Fruit fly (Drosophila melanogaster) whole organism, embryonic: ENCODE results near the gene VhaSFD.

ENCODE experiments used
- Abd-B ChIP-seq: fragments of 200-800 bp; sonication (Bioruptor generic); optimal IDR thresholded peaks from 2 replicates; lab custom pipeline; 2018; ENCODE audit warnings: missing biosample characterization, mild to moderate bottlenecking, missing genetic modification characterization, moderate library complexity
- Aef1 ChIP-seq: fragments of 200-800 bp; sonication (Bioruptor generic); IDR thresholded peaks from 3 replicates; pipeline ENCODE4 v1.3.6; 2022; ENCODE audit warnings: missing biosample characterization, missing genetic modification characterization
- Awh ChIP-seq: fragments of 200-800 bp; sonication (Bioruptor generic); IDR thresholded peaks from 2 replicates; pipeline ENCODE4, ENCODE4 v1.3.6; 2022; ENCODE audit warnings: missing biosample characterization, missing genetic modification characterization
- B-H1 ChIP-seq: fragments of 200-800 bp; sonication (Bioruptor generic); IDR thresholded peaks from 3 replicates; pipeline ENCODE4 v1.3.6; 2022; ENCODE audit warnings: missing biosample characterization, missing genetic modification characterization
- CG11695 ChIP-seq: fragments of 200-800 bp; sonication (Bioruptor generic); IDR thresholded peaks from 3 replicates; pipeline ENCODE4 v1.3.6; 2022; ENCODE audit warnings: missing biosample characterization, missing genetic modification characterization
- CG15073 ChIP-seq: fragments of 200-800 bp; sonication (Bioruptor generic); optimal IDR thresholded peaks from 2 replicates; lab custom pipeline; 2016; ENCODE audit warnings: missing biosample characterization, missing genetic modification characterization
- CG1792 ChIP-seq: fragments of 200-800 bp; sonication (Bioruptor generic); optimal IDR thresholded peaks from 2 replicates; lab custom pipeline; 2016; ENCODE audit warnings: missing biosample characterization, missing genetic modification characterization
- CG18476 ChIP-seq: fragments of 200-800 bp; sonication (Bioruptor generic); optimal IDR thresholded peaks from 2 replicates; lab custom pipeline; 2016; ENCODE audit warnings: missing biosample characterization, mild to moderate bottlenecking, missing genetic modification characterization
- CG2202 ChIP-seq: fragments of 200-800 bp; sonication (Bioruptor generic); optimal IDR thresholded peaks from 2 replicates; lab custom pipeline; 2018; ENCODE audit warnings: missing biosample characterization, mild to moderate bottlenecking, missing genetic modification characterization
- CG2712 ChIP-seq: fragments of 200-800 bp; optimal IDR thresholded peaks from 3 replicates; lab custom pipeline; 2019; ENCODE audit warnings: missing biosample characterization, mild to moderate bottlenecking, missing genetic modification characterization, moderate library complexity
- CG31388 ChIP-seq: fragments of 200-800 bp; sonication (Bioruptor generic); optimal IDR thresholded peaks from 2 replicates; lab custom pipeline; 2016; ENCODE audit warnings: missing biosample characterization, missing genetic modification characterization
- CG34376 ChIP-seq: fragments of 200-800 bp; sonication (Bioruptor generic); optimal IDR thresholded peaks from 2 replicates; lab custom pipeline; 2018; ENCODE audit warnings: missing biosample characterization, mild to moderate bottlenecking, missing genetic modification characterization
- CG3847 ChIP-seq: fragments of 200-800 bp; sonication (Bioruptor generic); IDR thresholded peaks from 2 replicates; pipeline ENCODE4 v1.3.6; 2022; ENCODE audit warnings: missing biosample characterization, missing genetic modification characterization
- CG42726 ChIP-seq: fragments of 200-800 bp; sonication (Bioruptor generic); IDR thresholded peaks from 2 replicates; pipeline ENCODE4 v1.3.6; 2022; ENCODE audit warnings: missing biosample characterization, missing genetic modification characterization; ENCODE audit not compliant: partially characterized antibody
- CG4707 ChIP-seq: fragments of 200-800 bp; sonication (Bioruptor generic); optimal IDR thresholded peaks from 2 replicates; lab custom pipeline; 2018; ENCODE audit warnings: missing biosample characterization, mild to moderate bottlenecking, missing genetic modification characterization, moderate library complexity
- CG6683 ChIP-seq: fragments of 200-800 bp; sonication (Bioruptor generic); optimal IDR thresholded peaks from 2 replicates; lab custom pipeline; 2017; ENCODE audit warnings: missing biosample characterization, mild to moderate bottlenecking, missing genetic modification characterization, missing genetic modification reagents
- CG7963 ChIP-seq: fragments of 200-800 bp; sonication (Bioruptor generic); IDR thresholded peaks from 3 replicates; pipeline ENCODE4 v1.3.6; 2022; ENCODE audit warnings: missing biosample characterization, missing genetic modification characterization; ENCODE audit not compliant: partially characterized antibody
- CTCF ChIP-seq: fragments of 200-800 bp; sonication (Bioruptor generic); optimal IDR thresholded peaks from 2 replicates; lab custom pipeline; 2017; ENCODE audit warnings: missing biosample characterization, mild to moderate bottlenecking, missing genetic modification characterization, moderate library complexity
- CoRest ChIP-seq: fragments of 200-800 bp; sonication (Bioruptor generic); optimal IDR thresholded peaks from 3 replicates; lab custom pipeline; 2018; ENCODE audit warnings: missing biosample characterization, mild to moderate bottlenecking, missing genetic modification characterization, moderate library complexity
- D ChIP-seq, 2 experiments: fragments of 200-800 bp in 1 of 2; fragments of >200 bp in 1 of 2; sonication (Bioruptor generic) in 1 of 2; optimal IDR thresholded peaks; 2 replicates in 1 of 2; 3 replicates in 1 of 2; lab custom pipeline; 2017; ENCODE audit warnings: mild to moderate bottlenecking in 1 of 2, missing biosample characterization in 1 of 2, missing genetic modification characterization in 1 of 2, missing genetic modification reagents in 1 of 2
- Doc2 ChIP-seq: fragments of 200-800 bp; sonication (Bioruptor generic); IDR thresholded peaks from 2 replicates; pipeline ENCODE4 v1.3.6; 2022; ENCODE audit warnings: missing biosample characterization, missing genetic modification characterization
- Drgx ChIP-seq: fragments of 200-800 bp; sonication (Bioruptor generic); IDR thresholded peaks from 2 replicates; pipeline ENCODE4 v1.3.6; 2022; ENCODE audit warnings: missing biosample characterization, missing genetic modification characterization
- Fer1 ChIP-seq: fragments of 200-800 bp; sonication (Bioruptor generic); optimal IDR thresholded peaks from 2 replicates; lab custom pipeline; 2017; ENCODE audit warnings: missing biosample characterization, mild to moderate bottlenecking, missing genetic modification characterization
- H2.0 ChIP-seq: fragments of 200-800 bp; sonication (Bioruptor generic); IDR thresholded peaks from 2 replicates; pipeline ENCODE4 v1.3.6; 2022; ENCODE audit warnings: missing biosample characterization, missing genetic modification characterization
- HmgD ChIP-seq: fragments of 200-800 bp; sonication (Bioruptor generic); optimal IDR thresholded peaks from 3 replicates; lab custom pipeline; 2016; ENCODE audit warnings: missing biosample characterization, missing genetic modification characterization
- HmgZ ChIP-seq: fragments of 200-800 bp; sonication (Bioruptor generic); optimal IDR thresholded peaks from 2 replicates; lab custom pipeline; 2018; ENCODE audit warnings: missing biosample characterization, mild to moderate bottlenecking, missing genetic modification characterization
- Hsf ChIP-seq: fragments of 200-800 bp; sonication (Bioruptor generic); optimal IDR thresholded peaks from 3 replicates; lab custom pipeline; 2016; ENCODE audit warnings: missing biosample characterization, missing genetic modification characterization
- MBD-R2 ChIP-seq: fragments of 200-800 bp; sonication (Bioruptor generic); IDR thresholded peaks from 2 replicates; pipeline ENCODE4 v1.3.6; 2022; ENCODE audit warnings: missing biosample characterization, missing genetic modification characterization
- Med ChIP-seq: fragments of 200-800 bp; sonication (Bioruptor generic); peaks from one replicate; lab custom pipeline; 2016; ENCODE audit warnings: missing biosample characterization, missing genetic modification characterization, mild to moderate bottlenecking, inconsistent platforms, moderate library complexity
- Opbp ChIP-seq: fragments of 200-800 bp; sonication (Bioruptor generic); IDR thresholded peaks from 3 replicates; pipeline ENCODE4 v1.3.6; 2022; ENCODE audit warnings: missing biosample characterization, missing genetic modification characterization; ENCODE audit not compliant: partially characterized antibody
- Six4 ChIP-seq: fragments of 200-800 bp; sonication (Bioruptor generic); optimal IDR thresholded peaks from 2 replicates; lab custom pipeline; 2016; ENCODE audit warnings: missing biosample characterization, missing genetic modification characterization
- Vsx1 ChIP-seq: fragments of 200-800 bp; sonication (Bioruptor generic); optimal IDR thresholded peaks from 2 replicates; lab custom pipeline; 2017; ENCODE audit warnings: missing biosample characterization, mild to moderate bottlenecking, missing genetic modification characterization, missing genetic modification reagents
- YL-1 ChIP-seq: fragments of 200-800 bp; sonication (Bioruptor generic); optimal IDR thresholded peaks from 3 replicates; lab custom pipeline; 2017; ENCODE audit warnings: missing biosample characterization, mild to moderate bottlenecking, missing genetic modification characterization
- dimm ChIP-seq: fragments of 200-800 bp; sonication (Bioruptor generic); IDR thresholded peaks from 2 replicates; pipeline ENCODE4 v1.3.6; 2022; ENCODE audit warnings: missing biosample characterization, missing genetic modification characterization
- dmrt99B ChIP-seq: fragments of 200-800 bp; sonication (Bioruptor generic); optimal IDR thresholded peaks from 2 replicates; lab custom pipeline; 2018; ENCODE audit warnings: missing biosample characterization, mild to moderate bottlenecking, missing genetic modification characterization, moderate library complexity
- eyg ChIP-seq: fragments of 200-800 bp; sonication (Bioruptor generic); optimal IDR thresholded peaks from 3 replicates; lab custom pipeline; 2016; ENCODE audit warnings: missing biosample characterization, missing genetic modification characterization
- grn ChIP-seq: fragments of 200-800 bp; sonication (Bioruptor generic); optimal IDR thresholded peaks from 3 replicates; lab custom pipeline; 2017; ENCODE audit warnings: missing biosample characterization, missing genetic modification characterization
- hkb ChIP-seq, 2 experiments: fragments of 200-800 bp in 1 of 2; fragments of >200 bp in 1 of 2; sonication (Bioruptor generic) in 1 of 2; IDR thresholded peaks in 1 of 2; optimal IDR thresholded peaks in 1 of 2; 2 replicates each; pipeline versions ENCODE4 v1.3.6 to Lab custom; 2017 to 2022; ENCODE audit warnings: missing biosample characterization in 1 of 2, missing genetic modification characterization in 1 of 2
- jing ChIP-seq: fragments of 200-800 bp; sonication (Bioruptor generic); optimal IDR thresholded peaks from 2 replicates; lab custom pipeline; 2018; ENCODE audit warnings: missing biosample characterization, mild to moderate bottlenecking, missing genetic modification characterization
- jumu ChIP-seq: fragments of 200-800 bp; sonication (Bioruptor generic); optimal IDR thresholded peaks from 3 replicates; lab custom pipeline; 2016; ENCODE audit warnings: missing biosample characterization, missing genetic modification characterization
- ken ChIP-seq: fragments of 200-800 bp; sonication (Bioruptor generic); IDR thresholded peaks from 3 replicates; pipeline ENCODE4 v1.3.6; 2022; ENCODE audit warnings: missing biosample characterization, missing genetic modification characterization
- lmd ChIP-seq: fragments of 200-800 bp; sonication (Bioruptor generic); IDR thresholded peaks from 2 replicates; pipeline ENCODE4 v1.3.6; 2022; ENCODE audit warnings: missing biosample characterization, missing genetic modification characterization
- mam ChIP-seq: fragments of 200-800 bp; sonication (Bioruptor generic); optimal IDR thresholded peaks from 3 replicates; lab custom pipeline; 2016; ENCODE audit warnings: missing biosample characterization, missing genetic modification characterization
- pzg ChIP-seq: fragments of 200-800 bp; sonication (Bioruptor generic); optimal IDR thresholded peaks from 3 replicates; lab custom pipeline; 2018; ENCODE audit warnings: missing biosample characterization, mild to moderate bottlenecking, missing genetic modification characterization, moderate library complexity
- schlank ChIP-seq: fragments of 200-800 bp; sonication (Bioruptor generic); optimal IDR thresholded peaks from 2 replicates; lab custom pipeline; 2018; ENCODE audit warnings: missing biosample characterization, mild to moderate bottlenecking, missing genetic modification characterization
- sna ChIP-seq: fragments of 200-800 bp; sonication (Bioruptor generic); IDR thresholded peaks from 2 replicates; pipeline ENCODE4 v1.3.6; 2022; ENCODE audit warnings: missing biosample characterization, missing genetic modification characterization; ENCODE audit not compliant: partially characterized antibody
- tx ChIP-seq: fragments of 200-800 bp; sonication (Bioruptor generic); optimal IDR thresholded peaks from 2 replicates; lab custom pipeline; 2016; ENCODE audit warnings: missing biosample characterization, missing genetic modification characterization
- zfh1 ChIP-seq: fragments of 200-800 bp; sonication (Bioruptor generic); IDR thresholded peaks from 3 replicates; pipeline ENCODE4 v1.3.6; 2022; ENCODE audit warnings: missing biosample characterization, missing genetic modification characterization

The VhaSFD gene

dm6 chr2L:16720707-16721700, 6.6 kb downstream of the VhaSFD start (continued):
- TF ChIP-seq pzg (GFP tag; lab: Kevin White, UChicago) (peak; percentile 3), dmrt99B (tag; lab: Kevin White, UChicago) (peak; percentile 96), sna (no peak), HmgD (GFP tag; lab: Kevin White, UChicago) (no peak), jumu (GFP tag; lab: Kevin White, UChicago) (peak; percentile 61), zfh1 (GFP tag; lab: Robert Waterston, UW) (peak; percentile 97), CG31388 (GFP tag; lab: Kevin White, UChicago) (peak; percentile 88), CG42726 (GFP tag; lab: Robert Waterston, UW) (no peak), MBD-R2 (GFP tag; lab: Robert Waterston, UW) (peak; percentile 56; the same call in 1 of the 2 replicates), Drgx (GFP tag; lab: Robert Waterston, UW) (peak; percentile 97), CG7963 (no peak), Six4 (GFP tag; lab: Kevin White, UChicago) (peak; percentile 91), Aef1 (peak; percentile 89), CoRest (tag; lab: Kevin White, UChicago) (peak; percentile 93), CG2202 (peak; percentile 47), CG6683 (peak; percentile 82), tx (peak; percentile 55), grn (peak; percentile 55), CG1792 (GFP tag; lab: Kevin White, UChicago) (peak; percentile 54), Vsx1 (GFP tag; lab: Kevin White, UChicago) (peak; percentile 60), schlank (tag; lab: Kevin White, UChicago) (peak; percentile 69), HmgZ (tag; lab: Kevin White, UChicago) (peak; percentile 75), CTCF (GFP tag; lab: Kevin White, UChicago) (peak; percentile 57), CG2712 (tag; lab: Kevin White, UChicago) (peak; percentile 97), CG15073 (GFP tag; lab: Kevin White, UChicago) (peak; percentile 42), mam (GFP tag; lab: Kevin White, UChicago) (peak; percentile 56), Awh (peak; percentile 98), Opbp (GFP tag; lab: Robert Waterston, UW) (no peak), Fer1 (GFP tag; lab: Kevin White, UChicago) (peak; percentile 91), lmd (GFP tag; lab: Robert Waterston, UW) (peak; percentile 90), Doc2 (GFP tag; lab: Robert Waterston, UW) (no peak; the same call in 1 of the 2 replicates), jing (peak; percentile 85), CG3847 (GFP tag; lab: Robert Waterston, UW) (peak; percentile 91), CG18476 (peak; percentile 94), CG11695 (GFP tag; lab: Robert Waterston, UW) (peak; percentile 94), Abd-B (GFP tag; lab: Kevin White, UChicago) (peak; percentile 85), YL-1 (peak; percentile 22), B-H1 (GFP tag; lab: Robert Waterston, UW) (peak; percentile 95), CG4707 (peak; percentile 84), Hsf (GFP tag; lab: Kevin White, UChicago) (peak; percentile 85), hkb (optimal IDR thresholded peaks at IDR 0.05; lab: Kevin White, UChicago) (no peak), hkb (GFP tag; IDR thresholded peaks at IDR 0.05; lab: Robert Waterston, UW) (peak; percentile 94), dimm (GFP tag; lab: Robert Waterston, UW) (peak; percentile 92), H2.0 (peak; percentile 93), D (optimal IDR thresholded peaks at IDR 0.05; lab: Kevin White, UChicago) (no peak), D (GFP tag; optimal IDR thresholded peaks at IDR 0.05; lab: Kevin White, UChicago) (peak; percentile 91), eyg (GFP tag; lab: Kevin White, UChicago) (peak; percentile 16), Med (GFP tag; lab: Kevin White, UChicago) (peak; percentile 95), CG34376 (GFP tag; lab: Kevin White, UChicago) (peak; percentile 20), ken (GFP tag; lab: Robert Waterston, UW) (peak; percentile 94)
